Fruit fly (Drosophila melanogaster): ENCODE results near the gene sloth2.

sloth2 gene

DNA sequence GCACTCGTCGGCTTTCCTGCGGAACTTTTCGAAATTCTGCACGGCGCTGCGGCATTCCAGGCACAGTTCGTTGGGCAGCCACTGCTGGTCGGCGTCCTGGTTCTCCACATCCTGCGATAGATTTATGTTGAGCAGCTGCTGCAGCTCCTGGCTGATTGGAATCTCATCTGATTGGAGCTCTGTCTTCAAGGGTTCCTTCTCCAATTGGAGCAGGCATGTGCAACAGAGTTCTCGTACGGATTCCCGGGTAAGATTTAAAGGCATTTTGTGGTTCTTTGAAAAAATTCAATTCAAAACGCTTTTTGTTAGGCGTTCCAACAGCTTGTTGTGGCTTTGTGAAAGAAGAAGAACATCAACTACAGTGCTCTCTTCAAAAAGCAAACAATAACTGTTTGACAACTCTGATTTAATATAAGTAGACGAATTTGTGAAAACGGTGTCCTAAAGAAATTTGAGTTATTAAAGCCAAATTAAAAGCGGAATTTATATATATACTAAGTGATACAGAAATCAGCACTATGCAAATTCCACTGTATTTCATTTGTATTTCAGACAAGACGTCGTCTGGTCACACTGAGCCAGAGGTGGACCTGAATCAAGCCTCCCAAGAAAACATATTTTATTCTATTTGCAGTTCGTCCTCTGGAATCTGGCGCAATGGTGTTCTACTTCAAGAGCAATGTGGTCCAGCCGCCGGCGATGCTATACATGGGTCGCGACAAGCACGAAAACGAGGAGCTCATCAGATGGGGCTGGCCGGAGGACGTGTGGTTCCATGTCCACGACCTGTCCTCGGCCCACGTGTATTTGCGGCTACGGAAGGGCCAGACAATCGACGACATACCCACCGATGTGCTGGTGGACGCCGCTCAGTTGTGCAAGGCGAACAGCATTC is 2.4 kb downstream of the sloth2 start, which contains the start of the genes CG3032 and CG4593 (continued):
- TF ChIP-seq Antp (GFP tag; optimal IDR thresholded peaks at IDR 0.05) (peak; percentile 69), nerfin-1 (tag; optimal IDR thresholded peaks at IDR 0.05) (peak; percentile 55), CG8290 (GFP tag; optimal IDR thresholded peaks at IDR 0.05) (peak; percentile 41), CG8290 (tag; optimal IDR thresholded peaks at IDR 0.05) (peak in 1 of 2 experiments; percentile 82), dmrt99B (tag; optimal IDR thresholded peaks at IDR 0.05) (peak; percentile 80), trh (GFP tag; optimal IDR thresholded peaks at IDR 0.05) (peak; percentile 1), MBD-R2 (GFP tag; IDR thresholded peaks at IDR 0.05) (peak; percentile 95), CG34376 (GFP tag; optimal IDR thresholded peaks at IDR 0.05) (peak; percentile 29), MTF-1 (GFP tag; optimal IDR thresholded peaks at IDR 0.05; ENCODE audit: borderline replicate concordance) (no peak), CG3281 (GFP tag; optimal IDR thresholded peaks at IDR 0.05) (peak; percentile 81), CG2889 (GFP tag; IDR thresholded peaks at IDR 0.05) (peak; percentile 87), corto (GFP tag; optimal IDR thresholded peaks at IDR 0.05) (no peak), HLH3B (GFP tag; IDR thresholded peaks at IDR 0.05) (peak; percentile 88), CG7357 (GFP tag; IDR thresholded peaks at IDR 0.05) (peak; percentile 79; the same call in 1 of the 3 replicates), so (GFP tag; IDR thresholded peaks at IDR 0.05) (peak; percentile 82), CG12299 (tag; optimal IDR thresholded peaks at IDR 0.05) (peak; percentile 62), Oaz (GFP tag; IDR thresholded peaks at IDR 0.05) (peak; percentile 78), crol (GFP tag; IDR thresholded peaks at IDR 0.05) (no peak), CG6689 (GFP tag; IDR thresholded peaks at IDR 0.05) (peak; percentile 87), CoRest (tag; optimal IDR thresholded peaks at IDR 0.05) (peak; percentile 81), CG1647 (GFP tag; optimal IDR thresholded peaks at IDR 0.05) (peak; percentile 66), mirr (GFP tag; optimal IDR thresholded peaks at IDR 0.05) (peak; percentile 17), CG2712 (tag; optimal IDR thresholded peaks at IDR 0.05) (peak; percentile 82), CG17612 (GFP tag; IDR thresholded peaks at IDR 0.05) (peak; percentile 28; the same call in 1 of the 2 replicates), CG12659 (GFP tag; optimal IDR thresholded peaks at IDR 0.05) (peak; percentile 81), CG10959 (GFP tag; IDR thresholded peaks at IDR 0.05) (peak; percentile 37; the same call in 1 of the 2 replicates), ab (GFP tag; optimal IDR thresholded peaks at IDR 0.05) (peak; percentile 42), tap (tag; optimal IDR thresholded peaks at IDR 0.05) (peak; percentile 61), Sin3A (optimal IDR thresholded peaks at IDR 0.05) (no peak), CG16815 (GFP tag; optimal IDR thresholded peaks at IDR 0.05) (peak; percentile 73), sens-2 (GFP tag; IDR thresholded peaks at IDR 0.05) (peak; percentile 63), CG17802 (tag; optimal IDR thresholded peaks at IDR 0.05) (no peak), croc (GFP tag; conservative IDR thresholded peaks at IDR 0.05) (peak; percentile 61), CG10462 (GFP tag; optimal IDR thresholded peaks at IDR 0.05) (peak; percentile 36), sd (tag; optimal IDR thresholded peaks at IDR 0.05) (peak; percentile 94), CG31365 (tag; optimal IDR thresholded peaks at IDR 0.05) (peak; percentile 29), Hmr (GFP tag; optimal IDR thresholded peaks at IDR 0.05) (peak; percentile 86), Dad (GFP tag; optimal IDR thresholded peaks at IDR 0.05) (peak; percentile 33), CG6683 (GFP tag; optimal IDR thresholded peaks at IDR 0.05) (peak; percentile 13), CG8924 (tag; optimal IDR thresholded peaks at IDR 0.05) (peak; percentile 77), HmgZ (tag; optimal IDR thresholded peaks at IDR 0.05) (peak; percentile 78), fru (optimal IDR thresholded peaks at IDR 0.05) (no peak), aop (GFP tag; IDR thresholded peaks at IDR 0.05) (no peak), gcm (GFP tag; optimal IDR thresholded peaks at IDR 0.05) (peak; percentile 42), fd102C (GFP tag; optimal IDR thresholded peaks at IDR 0.05) (no peak), sisA (GFP tag; IDR thresholded peaks at IDR 0.05) (peak; percentile 86), insv (GFP tag; optimal IDR thresholded peaks at IDR 0.05) (peak; percentile 87 to 98), CG5180 (GFP tag; optimal IDR thresholded peaks at IDR 0.05) (no peak), HHEX (GFP tag; optimal IDR thresholded peaks at IDR 0.05) (peak; percentile 70)
